Fruit fly (Drosophila melanogaster): ENCODE measurements around the gene Iml1.
A peak's percentile ranks its signal among the peaks of the same experiment; 100 is the strongest.

Gene Iml1

dm6 chr3L:1577338-1577737 lies 43.5 kb upstream of the Iml1 start (continued):
- no peak for TF ChIP-seq Lhr (GFP tag; optimal IDR thresholded peaks at IDR 0.05)
- no peak for TF ChIP-seq Dref (GFP tag; IDR thresholded peaks at IDR 0.05)
- no peak for TF ChIP-seq CG7372 (GFP tag; IDR thresholded peaks at IDR 0.05)
- TF ChIP-seq CG11695 (GFP tag; IDR thresholded peaks at IDR 0.05) = no peak
- TF ChIP-seq CG16813 (GFP tag; IDR thresholded peaks at IDR 0.05; ENCODE audit: partially characterized antibody) = no peak
- TF ChIP-seq trem (tag; optimal IDR thresholded peaks at IDR 0.05) = no peak
- TF ChIP-seq CG2678 (tag; optimal IDR thresholded peaks at IDR 0.05) = no peak
- no peak for TF ChIP-seq Dip3 (GFP tag; optimal IDR thresholded peaks at IDR 0.05)
- no peak for TF ChIP-seq Hr78 (GFP tag; optimal IDR thresholded peaks at IDR 0.05)
- TF ChIP-seq lbe (GFP tag; optimal IDR thresholded peaks at IDR 0.05) = no peak
- no peak for TF ChIP-seq CG4328 (GFP tag; optimal IDR thresholded peaks at IDR 0.05)
- TF ChIP-seq HLHmδ (GFP tag; optimal IDR thresholded peaks at IDR 0.05) = no peak
- peak; percentile 43 for TF ChIP-seq Med (GFP tag)
- TF ChIP-seq CG11247 (GFP tag; IDR thresholded peaks at IDR 0.05) = 0 out of 2 replicates have a peak, but pooled peaks have one; percentile 27
- TF ChIP-seq CG32772 (GFP tag; IDR thresholded peaks at IDR 0.05) = no peak
- TF ChIP-seq Mrtf (GFP tag; IDR thresholded peaks at IDR 0.05) = no peak
- 0 out of 3 replicates have a peak, but pooled peaks have one; percentile 17 for TF ChIP-seq Doc3 (GFP tag; IDR thresholded peaks at IDR 0.05; ENCODE audit: partially characterized antibody)
- no peak for TF ChIP-seq sd (tag; optimal IDR thresholded peaks at IDR 0.05)
- TF ChIP-seq Ssrp (tag; optimal IDR thresholded peaks at IDR 0.05) = no peak
- TF ChIP-seq ewg (GFP tag; optimal IDR thresholded peaks at IDR 0.05) = peak; percentile 85
- TF ChIP-seq CG15514 (GFP tag; optimal IDR thresholded peaks at IDR 0.05) = peak; percentile 9
- TF ChIP-seq NC2α (GFP tag; optimal IDR thresholded peaks at IDR 0.05) = no peak
- TF ChIP-seq Pdp1 (GFP tag; optimal IDR thresholded peaks at IDR 0.05) = peak in 1 of 2 experiments; percentile 46
- TF ChIP-seq hkb (optimal IDR thresholded peaks at IDR 0.05) = no peak
- peak; percentile 15; the same call in 1 of the 2 replicates for TF ChIP-seq hkb (GFP tag; IDR thresholded peaks at IDR 0.05)
- TF ChIP-seq CG10959 (GFP tag; IDR thresholded peaks at IDR 0.05) = no peak
- no peak for TF ChIP-seq schlank (tag; optimal IDR thresholded peaks at IDR 0.05)
- no peak for TF ChIP-seq CG42726 (GFP tag; IDR thresholded peaks at IDR 0.05; ENCODE audit: partially characterized antibody)
- no peak for TF ChIP-seq CG11085 (GFP tag; IDR thresholded peaks at IDR 0.05)
- no peak for TF ChIP-seq dmrt99B (tag; optimal IDR thresholded peaks at IDR 0.05)
- 0 out of 4 replicates have a peak, but pooled peaks have one; percentile 36 for TF ChIP-seq chinmo (GFP tag; IDR thresholded peaks at IDR 0.05; ENCODE audit: partially characterized antibody)
- no peak for TF ChIP-seq Dp (GFP tag; optimal IDR thresholded peaks at IDR 0.05)
- TF ChIP-seq Drgx (GFP tag; IDR thresholded peaks at IDR 0.05) = peak; percentile 37; the same call in 1 of the 2 replicates
- peak; percentile 57 for TF ChIP-seq CG1832 (GFP tag; optimal IDR thresholded peaks at IDR 0.05)
- TF ChIP-seq da (GFP tag; optimal IDR thresholded peaks at IDR 0.05) = no peak
- no peak for TF ChIP-seq ttk (GFP tag; IDR thresholded peaks at IDR 0.05)
- TF ChIP-seq CG31441 (GFP tag; IDR thresholded peaks at IDR 0.05) = no peak

DNA sequence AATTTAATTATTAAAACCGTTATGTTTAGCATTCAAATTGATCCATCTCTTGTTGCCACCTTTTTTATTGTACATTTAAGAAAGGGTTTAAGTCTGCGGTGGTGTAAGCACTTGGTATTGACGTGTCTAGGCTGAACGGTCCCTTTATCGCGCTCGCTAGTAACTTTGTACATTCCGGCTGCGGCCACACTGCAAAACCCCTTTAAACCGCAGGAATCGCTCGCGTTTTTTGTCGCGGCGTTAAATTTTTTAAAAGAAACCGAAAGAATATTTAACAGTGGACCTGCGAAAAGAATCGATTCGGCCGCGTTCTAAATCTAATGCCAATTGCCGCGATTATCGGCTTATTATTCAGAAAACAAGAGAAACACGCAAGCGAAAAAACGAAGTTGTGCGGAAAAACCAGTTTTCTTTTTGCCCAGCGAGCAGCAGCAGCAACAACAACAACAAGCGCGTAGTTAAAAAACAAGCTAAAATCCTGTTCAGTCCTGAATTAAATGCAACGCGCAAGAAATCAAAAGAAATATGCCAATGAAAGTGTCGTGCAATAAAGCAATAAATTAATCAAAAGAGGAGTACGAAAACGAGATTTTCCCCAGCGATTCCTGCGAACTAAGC lies 42.8 kb upstream of the Iml1 start, which contains the start of gene CG13917:
TSS of gene CG13917 (plus strand) at position 211 of the 618 bp plus-strand sequence.
- TF ChIP-seq Jarid2 (GFP tag; optimal IDR thresholded peaks at IDR 0.05) (peak; percentile 52), slbo (GFP tag; IDR thresholded peaks at IDR 0.05) (no peak), Sry-β (GFP tag; optimal IDR thresholded peaks at IDR 0.05) (no peak), CG3847 (GFP tag; IDR thresholded peaks at IDR 0.05) (peak; percentile 84), chm (GFP tag; IDR thresholded peaks at IDR 0.05) (peak; percentile 70), CG15011 (GFP tag; optimal IDR thresholded peaks at IDR 0.05) (no peak), CG9932 (GFP tag; IDR thresholded peaks at IDR 0.05) (0 out of 2 replicates have a peak, but pooled peaks have one; percentile 14), CG4360 (GFP tag; IDR thresholded peaks at IDR 0.05) (peak; percentile 88), vvl (GFP tag; IDR thresholded peaks at IDR 0.05) (peak; percentile 76), bcd (GFP tag; optimal IDR thresholded peaks at IDR 0.05) (peak; percentile 30), stc (GFP tag; IDR thresholded peaks at IDR 0.05) (peak; percentile 18; the same call in 1 of the 2 replicates), pita (GFP tag; optimal IDR thresholded peaks at IDR 0.05) (peak; percentile 65), Opbp (GFP tag; IDR thresholded peaks at IDR 0.05; ENCODE audit: partially characterized antibody) (peak; percentile 60), CG10366 (GFP tag; IDR thresholded peaks at IDR 0.05) (no peak)

Measured in whole organism, embryonic.